Fruit fly (Drosophila melanogaster) whole organism, prepupa: Measurements from ENCODE around the gene Crtc.

Experiments
- Eip93F ChIP-seq: fragments of 200-800 bp; sonication (Bioruptor generic); optimal IDR thresholded peaks from 2 replicates; lab custom pipeline; 2016; ENCODE audit warnings: missing biosample characterization, mild to moderate bottlenecking, missing genetic modification characterization
- Hr38 ChIP-seq: sonication (Bioruptor generic); optimal IDR thresholded peaks from 2 replicates; lab custom pipeline; 2016; ENCODE audit warnings: missing biosample characterization, missing genetic modification characterization

dm6 chr3L:17657728-17658379 lies 11.2 kb downstream of the Crtc start:
- no peak for TF ChIP-seq Hr38 (GFP tag; lab: Kevin White, UChicago)
- TF ChIP-seq Eip93F (GFP tag; lab: Kevin White, UChicago) = no peak
